Worm (Caenorhabditis elegans) whole organism, dauer: ENCODE results near the gene str-170.

Source experiments
- unc-62 ChIP-seq: sonication (generic microtip); optimal IDR thresholded peaks from 2 replicates; lab custom pipeline; 2017; ENCODE audit warnings: missing biosample characterization, missing genetic modification reagents, missing genetic modification characterization

Gene str-170

DNA sequence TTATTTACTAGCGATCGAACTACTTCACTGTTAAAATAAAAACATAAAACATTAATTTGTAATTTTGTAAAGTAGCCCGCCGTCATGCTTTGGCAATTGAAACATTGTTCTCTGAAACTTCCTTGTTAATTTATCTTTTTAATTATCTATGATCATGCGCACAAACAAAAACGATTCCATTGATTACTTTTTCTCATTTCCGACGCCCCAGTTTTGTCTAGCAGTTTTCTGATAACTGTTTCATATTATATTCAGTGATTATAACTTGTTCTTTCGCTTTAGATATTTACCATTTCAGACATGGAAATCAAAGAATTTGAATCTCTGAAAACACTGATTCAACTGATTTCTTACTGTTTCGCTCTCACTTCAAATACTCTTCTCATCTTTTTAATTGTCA is at the start of gene str-170:
TSS of gene str-170 (plus strand) at position 301 of the 400 bp plus-strand sequence.
- no peak for TF ChIP-seq unc-62 (GFP tag; lab: Kevin White, UChicago)

DNA sequence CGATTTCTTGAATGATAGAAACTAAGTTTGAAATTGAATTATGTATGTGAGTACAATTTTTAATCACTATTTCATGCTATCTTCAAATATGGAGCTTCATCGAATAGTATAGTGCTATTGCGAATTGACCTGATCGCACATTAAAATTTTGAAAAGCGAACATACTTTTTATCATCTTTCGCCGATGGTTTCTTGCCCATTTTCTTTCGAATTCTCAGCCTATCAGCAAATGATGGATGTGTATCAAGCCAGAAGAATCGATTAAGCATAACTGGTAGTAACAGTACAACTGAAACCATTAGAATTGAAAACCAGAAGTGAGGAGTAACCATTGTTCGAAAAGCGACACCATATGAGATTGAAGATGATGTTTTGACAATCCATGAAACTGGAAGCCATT is 47.6 kb upstream of the str-170 start:
- TF ChIP-seq unc-62 (GFP tag; lab: Kevin White, UChicago), result no peak

ce11 chrIV:4842030-4842429 is 35.2 kb upstream of the str-170 start:
- TF ChIP-seq unc-62 (GFP tag; lab: Kevin White, UChicago), result no peak

ce11 chrIV:4846793-4847192 is 30.4 kb upstream of the str-170 start, which contains the start of gene tat-2:
TSS of gene tat-2 (minus strand) at chrIV:4846893.
- no peak for TF ChIP-seq unc-62 (GFP tag; lab: Kevin White, UChicago)

ce11 chrIV:4856195-4856594 is 21.0 kb upstream of the str-170 start, which contains the start of gene Y17G9A.2:
TSS of gene Y17G9A.2 (minus strand) at chrIV:4856295.
- TF ChIP-seq unc-62 (GFP tag; lab: Kevin White, UChicago), result no peak

ce11 chrIV:4858573-4858972 is 18.6 kb upstream of the str-170 start, which contains the start of gene Y17G9A.3:
TSS of gene Y17G9A.3 (minus strand) at chrIV:4858673.
- no peak for TF ChIP-seq unc-62 (GFP tag; lab: Kevin White, UChicago)

- TF ChIP-seq unc-62 (GFP tag; lab: Kevin White, UChicago), result no peak
Observed at ce11 chrIV:4861449-4861848, 15.8 kb upstream of the str-170 start, which contains the start of the genes Y17G9A.4 and str-173. TSS of gene Y17G9A.4 (minus strand) at chrIV:4861549. TSS of gene str-173 (plus strand) at chrIV:4861773.

- TF ChIP-seq unc-62 (GFP tag; lab: Kevin White, UChicago), result no peak
Observed at ce11 chrIV:4864524-4864923, 12.7 kb upstream of the str-170 start.

DNA sequence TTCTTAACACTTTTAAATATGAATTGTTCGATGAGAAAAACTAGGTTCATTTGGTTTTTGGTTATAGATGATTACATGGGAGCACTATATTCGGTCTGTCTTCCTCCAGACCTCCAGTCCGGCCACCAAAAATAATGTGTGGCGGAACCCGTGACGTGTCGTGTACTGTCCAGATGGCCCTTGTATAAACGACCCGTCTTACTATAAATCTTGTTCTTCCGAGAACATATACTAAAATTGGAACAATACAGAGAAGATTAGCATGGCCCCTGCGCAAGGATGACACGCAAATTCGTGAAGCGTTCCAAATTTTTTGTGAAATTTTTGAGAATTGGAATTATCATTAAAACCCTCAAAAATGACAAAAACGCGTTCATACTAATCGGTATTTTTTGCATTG is 10.6 kb upstream of the str-170 start:
- TF ChIP-seq unc-62 (GFP tag; lab: Kevin White, UChicago), result no peak

- TF ChIP-seq unc-62 (GFP tag; lab: Kevin White, UChicago), result no peak
Observed at ce11 chrIV:4867610-4868009, 9.6 kb upstream of the str-170 start, which contains the start of gene str-172. TSS of gene str-172 (minus strand) at chrIV:4867710.

DNA sequence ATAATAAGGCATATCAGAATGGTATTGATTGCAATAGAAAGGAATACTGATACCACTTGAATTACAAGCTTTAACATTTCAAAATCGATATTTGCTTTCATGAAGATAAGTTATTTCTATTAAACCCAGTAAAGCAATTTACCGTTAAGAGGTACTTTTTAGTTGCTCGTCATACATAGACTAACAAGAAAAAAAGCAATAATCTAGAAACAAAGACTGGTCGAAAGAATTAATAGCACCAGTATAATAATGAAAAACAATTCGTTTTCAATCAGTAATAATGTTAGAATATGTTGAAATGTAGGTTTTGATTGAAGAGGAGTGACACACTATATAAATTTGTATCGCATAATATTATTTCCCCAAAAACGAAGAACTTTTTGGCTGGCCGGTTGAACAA is 6.7 kb upstream of the str-170 start, which contains the start of gene str-175:
TSS of gene str-175 (minus strand) at position 101 of the 400 bp plus-strand sequence.
- TF ChIP-seq unc-62 (GFP tag; lab: Kevin White, UChicago), result no peak

DNA sequence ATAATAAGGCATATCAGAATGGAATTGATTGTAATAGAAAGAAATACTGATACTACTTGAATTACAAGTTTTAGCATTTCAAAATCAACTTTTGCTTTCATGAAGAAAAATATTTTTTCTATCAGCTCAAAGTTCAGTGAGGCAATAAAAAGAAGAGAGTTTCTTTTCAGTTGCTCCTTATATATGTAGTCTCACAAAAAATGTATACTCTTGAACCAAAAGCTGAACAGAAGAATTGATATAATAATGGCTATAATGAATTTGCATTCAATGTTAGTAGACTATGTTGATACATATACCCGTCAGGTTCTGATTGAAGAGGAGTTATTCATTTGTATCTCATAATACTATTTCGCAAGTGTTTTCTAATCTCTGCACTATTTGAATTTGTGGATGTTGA is 2.6 kb upstream of the str-170 start, which contains the start of gene str-174:
TSS of gene str-174 (minus strand) at position 101 of the 400 bp plus-strand sequence.
- no peak for TF ChIP-seq unc-62 (GFP tag; lab: Kevin White, UChicago)

DNA sequence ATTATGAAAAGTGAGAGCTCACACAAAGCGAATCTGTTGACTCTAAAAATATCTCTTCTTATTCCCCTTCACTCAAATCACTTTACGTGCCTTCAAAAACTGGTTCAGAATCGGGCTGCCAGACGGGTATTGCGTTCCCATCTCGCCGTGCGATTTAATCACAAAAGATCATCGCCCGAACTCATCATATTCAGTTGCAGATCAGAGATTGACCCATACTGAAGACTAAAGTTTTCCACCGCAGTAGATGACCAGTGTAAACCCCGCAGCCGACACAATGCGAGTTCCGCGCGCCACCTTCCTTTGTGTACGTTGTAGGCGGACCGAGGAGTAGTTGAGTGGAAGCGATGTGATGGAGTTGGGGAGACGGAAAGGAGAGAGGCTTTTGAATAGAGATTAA is 3.4 kb downstream of the str-170 start:
- TF ChIP-seq unc-62 (GFP tag; lab: Kevin White, UChicago), result no peak

DNA sequence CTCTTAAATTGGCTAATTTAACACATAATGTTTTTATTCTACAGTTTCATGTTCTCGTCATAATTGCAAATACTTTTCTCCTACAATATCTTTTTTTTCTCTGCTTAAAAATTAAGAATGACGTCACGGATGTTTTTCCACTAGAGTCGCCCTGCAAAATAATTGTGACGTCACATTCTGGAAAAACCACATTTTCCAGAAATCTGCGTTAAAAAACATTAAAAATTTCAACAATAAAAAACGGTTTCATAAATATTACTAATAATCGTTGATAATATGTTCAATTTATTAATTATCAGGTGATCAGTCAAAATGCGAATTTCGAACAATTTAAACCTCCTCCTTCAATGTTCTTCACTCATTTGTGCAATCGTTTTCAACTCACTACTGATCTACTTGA is 6.8 kb downstream of the str-170 start, which contains the start of gene str-166:
TSS of gene str-166 (plus strand) at position 301 of the 400 bp plus-strand sequence.
- TF ChIP-seq unc-62 (GFP tag; lab: Kevin White, UChicago), result no peak

ce11 chrIV:4885435-4885834 is 8.2 kb downstream of the str-170 start:
- TF ChIP-seq unc-62 (GFP tag; lab: Kevin White, UChicago), result no peak

DNA sequence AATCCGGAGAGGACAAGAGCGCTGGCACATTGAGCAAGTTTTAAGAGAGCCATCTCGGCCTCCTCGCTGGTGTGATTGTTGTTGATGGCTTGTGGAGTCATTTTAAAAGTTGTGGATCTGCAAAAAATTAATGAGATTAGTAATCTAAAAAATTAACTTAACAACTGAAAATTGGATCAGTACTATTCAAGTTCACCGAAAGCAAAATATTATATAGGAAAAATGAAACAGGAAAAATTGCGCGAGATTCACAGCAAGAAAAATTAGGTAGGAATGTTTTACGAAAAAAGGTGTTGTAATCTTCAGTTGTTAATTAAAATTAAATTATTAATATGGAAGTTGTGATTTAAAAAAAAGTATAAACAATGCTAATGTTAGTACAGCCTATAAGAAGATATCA is 10.1 kb downstream of the str-170 start, which contains the start of gene T08B6.1:
TSS of gene T08B6.1 (minus strand) at position 101 of the 400 bp plus-strand sequence.
- TF ChIP-seq unc-62 (GFP tag; lab: Kevin White, UChicago), result no peak

DNA sequence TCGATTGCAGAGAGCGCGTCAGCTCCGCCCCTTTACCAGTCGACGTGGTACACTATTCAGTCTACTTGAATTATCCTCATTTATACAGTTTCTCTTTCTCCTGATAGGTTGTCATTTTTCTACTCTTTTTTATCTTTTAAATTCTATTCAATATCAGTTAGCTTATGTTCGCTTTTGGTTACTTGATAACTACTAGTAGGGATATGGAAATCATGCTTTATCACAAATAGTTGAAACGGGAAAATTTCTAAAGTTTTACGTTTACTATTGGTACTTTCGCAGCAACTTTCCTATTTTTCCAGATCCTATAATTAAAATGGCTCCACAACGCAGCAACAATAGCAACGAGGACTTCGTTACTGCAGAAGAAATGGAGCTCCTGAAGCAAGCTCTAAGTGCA is 12.4 kb downstream of the str-170 start, which contains the start of gene sgnh-1:
TSS of gene sgnh-1 (plus strand) at position 301 of the 400 bp plus-strand sequence.
- no peak for TF ChIP-seq unc-62 (GFP tag; lab: Kevin White, UChicago)
